Fruit fly (Drosophila melanogaster) whole organism, adult: Measurements from ENCODE around the gene CG5567.

Experiments used
- CG11617 ChIP-seq: fragments of 200-800 bp; sonication (Bioruptor generic); optimal IDR thresholded peaks from 2 replicates; lab custom pipeline; 2017; ENCODE audit warnings: mild to moderate bottlenecking, missing biosample characterization, missing genetic modification reagents, missing genetic modification characterization
- CG12768 ChIP-seq: fragments of 200-800 bp; sonication (Bioruptor generic); optimal IDR thresholded peaks from 2 replicates; lab custom pipeline; 2017; ENCODE audit warnings: missing biosample characterization, missing genetic modification characterization, mild to moderate bottlenecking, moderate library complexity, missing genetic modification reagents
- CG14711 ChIP-seq: fragments of 200-800 bp; sonication (Bioruptor generic); optimal IDR thresholded peaks from 2 replicates; lab custom pipeline; 2018; ENCODE audit warnings: missing biosample characterization, mild to moderate bottlenecking, missing genetic modification characterization, moderate library complexity
- CG1620 ChIP-seq: fragments of 200-800 bp; sonication (Bioruptor generic); optimal IDR thresholded peaks from 2 replicates; lab custom pipeline; 2016; ENCODE audit warnings: missing biosample characterization, missing genetic modification characterization
- CG33017 ChIP-seq: fragments of 200-800 bp; sonication (Bioruptor generic); optimal IDR thresholded peaks from 2 replicates; lab custom pipeline; 2018; ENCODE audit warnings: missing biosample characterization, mild to moderate bottlenecking, missing genetic modification characterization, moderate library complexity
- CG5204 ChIP-seq: fragments of 200-800 bp; sonication (Bioruptor generic); optimal IDR thresholded peaks from 2 replicates; lab custom pipeline; 2016; ENCODE audit warnings: missing biosample characterization, missing genetic modification characterization
- CG7045 ChIP-seq: fragments of 200-800 bp; sonication (Bioruptor generic); optimal IDR thresholded peaks from 2 replicates; lab custom pipeline; 2017; ENCODE audit warnings: missing biosample characterization, mild to moderate bottlenecking, missing genetic modification characterization
- CG7101 ChIP-seq: fragments of 200-800 bp; sonication (Bioruptor generic); optimal IDR thresholded peaks from 2 replicates; lab custom pipeline; 2018; ENCODE audit warnings: missing biosample characterization, mild to moderate bottlenecking, missing genetic modification characterization, moderate library complexity
- Clk ChIP-seq: fragments of 200-800 bp; sonication (Bioruptor generic); optimal IDR thresholded peaks from 2 replicates; lab custom pipeline; 2017; ENCODE audit warnings: missing biosample characterization, missing genetic modification characterization
- Crg-1 ChIP-seq: fragments of 200-800 bp; sonication (Bioruptor generic); optimal IDR thresholded peaks from 2 replicates; lab custom pipeline; 2016; ENCODE audit warnings: missing biosample characterization, missing genetic modification characterization
- Hr96 ChIP-seq: fragments of 200-800 bp; sonication (Bioruptor generic); optimal IDR thresholded peaks from 2 replicates; lab custom pipeline; 2016; ENCODE audit warnings: missing biosample characterization, missing genetic modification characterization
- Mnt ChIP-seq: fragments of 200-800 bp; sonication (Bioruptor generic); optimal IDR thresholded peaks from 2 replicates; lab custom pipeline; 2016; ENCODE audit warnings: missing biosample characterization, mild to moderate bottlenecking, missing genetic modification characterization
- bab1 ChIP-seq: fragments of 200-800 bp; sonication (Bioruptor generic); optimal IDR thresholded peaks from 3 replicates; lab custom pipeline; 2019; ENCODE audit warnings: missing biosample characterization, mild to moderate bottlenecking, missing genetic modification characterization, moderate library complexity
- cic ChIP-seq: fragments of 200-800 bp; sonication (Bioruptor generic); optimal IDR thresholded peaks from 2 replicates; lab custom pipeline; 2017; ENCODE audit warnings: missing biosample characterization, mild to moderate bottlenecking, missing genetic modification characterization, moderate library complexity
- cnc ChIP-seq, 2 experiments: fragments of >200 bp; optimal IDR thresholded peaks; 2 replicates each; lab custom pipeline; 2017
- kay ChIP-seq: fragments of 200-800 bp; sonication (Bioruptor generic); peaks from one replicate; lab custom pipeline; 2016; ENCODE audit warnings: missing biosample characterization, missing genetic modification characterization, borderline replicate concordance
- ovo ChIP-seq: fragments of 200-800 bp; sonication (Bioruptor generic); optimal IDR thresholded peaks from 2 replicates; lab custom pipeline; 2016; ENCODE audit warnings: missing biosample characterization, missing genetic modification characterization
- pad ChIP-seq: fragments of 200-800 bp; sonication (Bioruptor generic); optimal IDR thresholded peaks from 3 replicates; lab custom pipeline; 2017; ENCODE audit warnings: missing biosample characterization, missing genetic modification characterization, mild to moderate bottlenecking, moderate library complexity, missing genetic modification reagents
- tj ChIP-seq: fragments of 200-800 bp; sonication (Bioruptor generic); optimal IDR thresholded peaks from 3 replicates; lab custom pipeline; 2017; ENCODE audit warnings: missing biosample characterization, mild to moderate bottlenecking, missing genetic modification characterization, moderate library complexity
- toe ChIP-seq: fragments of 200-800 bp; sonication (Bioruptor generic); optimal IDR thresholded peaks from 2 replicates; lab custom pipeline; 2016; ENCODE audit warnings: missing biosample characterization, missing genetic modification characterization

The CG5567 gene

dm6 chr3L:17842892-17843703 lies at the start of gene CG5567:
TSS of gene CG5567 (minus strand) at chr3L:17843544.
- TF ChIP-seq bab1 (GFP tag; lab: Kevin White, UChicago) (no peak), CG12768 (GFP tag; lab: Kevin White, UChicago) (peak; percentile 10)

- TF ChIP-seq CG7045 (GFP tag; lab: Kevin White, UChicago) (no peak), Crg-1 (no peak), tj (GFP tag; lab: Kevin White, UChicago) (no peak), CG14711 (tag; lab: Kevin White, UChicago) (no peak), CG11617 (GFP tag; lab: Kevin White, UChicago) (no peak), CG5204 (GFP tag; lab: Kevin White, UChicago) (no peak), toe (GFP tag; lab: Kevin White, UChicago) (no peak), ovo (no peak), pad (GFP tag; lab: Kevin White, UChicago) (no peak), CG33017 (tag; lab: Kevin White, UChicago) (no peak), CG1620 (GFP tag; lab: Kevin White, UChicago) (no peak), CG12768 (GFP tag; lab: Kevin White, UChicago) (no peak), kay (GFP tag; lab: Kevin White, UChicago) (no peak), CG7101 (no peak), cnc (optimal IDR thresholded peaks at IDR 0.05; lab: Kevin White, UChicago) (no peak), Hr96 (no peak), cic (no peak), Clk (GFP tag; lab: Kevin White, UChicago) (no peak), bab1 (GFP tag; lab: Kevin White, UChicago) (no peak)
Observed at dm6 chr3L:17887393-17887792, 44.0 kb upstream of the CG5567 start, which contains the start of gene CG7402. TSS of gene CG7402 (plus strand) at chr3L:17887705.

DNA sequence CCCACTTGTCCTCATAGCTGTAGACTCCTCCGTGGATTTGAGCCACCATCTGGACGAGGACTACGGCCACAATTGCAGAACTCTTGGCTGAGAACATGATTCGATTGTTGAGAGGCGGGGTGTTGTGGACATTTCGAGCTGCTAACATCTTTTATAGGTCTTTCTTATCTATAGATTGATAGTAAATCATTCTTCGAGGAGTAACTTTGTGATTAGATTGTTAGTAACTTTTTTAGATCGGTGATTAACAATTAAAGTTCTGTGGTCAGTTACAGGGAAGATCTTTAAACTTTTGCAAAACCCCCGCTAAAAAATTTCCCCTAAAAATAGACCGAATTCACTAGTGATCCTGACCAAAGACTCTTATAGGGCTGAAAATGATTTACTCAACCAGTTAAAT lies 43.2 kb upstream of the CG5567 start, which contains the start of gene CG16775:
CG16775 (minus strand) TSS at position 101 of the 400 bp plus-strand sequence.
- TF ChIP-seq bab1 (GFP tag; lab: Kevin White, UChicago) (no peak), CG14711 (tag; lab: Kevin White, UChicago) (no peak), CG5204 (GFP tag; lab: Kevin White, UChicago) (no peak), pad (GFP tag; lab: Kevin White, UChicago) (no peak), CG7101 (no peak), CG33017 (tag; lab: Kevin White, UChicago) (no peak), CG11617 (GFP tag; lab: Kevin White, UChicago) (no peak), cnc (optimal IDR thresholded peaks at IDR 0.05; lab: Kevin White, UChicago) (no peak), Clk (GFP tag; lab: Kevin White, UChicago) (no peak), toe (GFP tag; lab: Kevin White, UChicago) (no peak), CG1620 (GFP tag; lab: Kevin White, UChicago) (no peak), kay (GFP tag; lab: Kevin White, UChicago) (no peak)

DNA sequence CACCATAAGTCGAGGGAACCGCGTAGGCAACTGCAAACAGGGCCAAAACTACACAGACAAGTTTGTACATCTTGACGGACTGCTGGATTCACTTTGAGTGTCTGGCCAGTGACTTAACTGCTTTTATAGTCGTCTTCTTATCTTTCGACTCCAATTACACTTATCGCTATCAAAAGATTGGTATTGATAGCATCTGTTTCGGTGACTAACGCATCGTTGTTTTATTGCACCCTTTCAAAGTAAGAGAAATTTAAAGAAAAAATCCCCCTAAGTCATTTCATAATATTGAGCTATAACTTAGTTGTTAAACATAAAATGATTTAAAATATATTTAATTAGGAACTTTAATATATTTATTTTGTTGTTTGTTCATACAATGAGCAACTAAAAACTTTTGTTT lies 40.9 kb upstream of the CG5567 start, which contains the start of gene CG5506:
CG5506 (minus strand) TSS at position 101 of the 400 bp plus-strand sequence.
- TF ChIP-seq tj (GFP tag; lab: Kevin White, UChicago) = no peak
- TF ChIP-seq kay (GFP tag; lab: Kevin White, UChicago) = no peak
- no peak for TF ChIP-seq CG14711 (tag; lab: Kevin White, UChicago)
- TF ChIP-seq CG7045 (GFP tag; lab: Kevin White, UChicago) = no peak
- no peak for TF ChIP-seq CG1620 (GFP tag; lab: Kevin White, UChicago)
- no peak for TF ChIP-seq Clk (GFP tag; lab: Kevin White, UChicago)
- TF ChIP-seq Mnt (GFP tag; lab: Kevin White, UChicago) = no peak
- TF ChIP-seq CG11617 (GFP tag; lab: Kevin White, UChicago) = no peak
- no peak for TF ChIP-seq CG5204 (GFP tag; lab: Kevin White, UChicago)
- no peak for TF ChIP-seq bab1 (GFP tag; lab: Kevin White, UChicago)
- TF ChIP-seq CG33017 (tag; lab: Kevin White, UChicago) = no peak
- TF ChIP-seq pad (GFP tag; lab: Kevin White, UChicago) = no peak
- no peak for TF ChIP-seq ovo
- no peak for TF ChIP-seq cic
- TF ChIP-seq Crg-1 = no peak
- TF ChIP-seq CG7101 = no peak
- no peak for TF ChIP-seq CG12768 (GFP tag; lab: Kevin White, UChicago)
- TF ChIP-seq cnc (optimal IDR thresholded peaks at IDR 0.05; lab: Kevin White, UChicago) = no peak
- no peak for TF ChIP-seq Hr96

- peak; percentile 19 for TF ChIP-seq ovo
- no peak for TF ChIP-seq Crg-1
- TF ChIP-seq Mnt (GFP tag; lab: Kevin White, UChicago) = peak; percentile 11
- TF ChIP-seq CG1620 (GFP tag; lab: Kevin White, UChicago) = no peak
- peak; percentile 13 for TF ChIP-seq CG12768 (GFP tag; lab: Kevin White, UChicago)
- no peak for TF ChIP-seq pad (GFP tag; lab: Kevin White, UChicago)
- no peak for TF ChIP-seq CG7045 (GFP tag; lab: Kevin White, UChicago)
- TF ChIP-seq cnc (optimal IDR thresholded peaks at IDR 0.05; lab: Kevin White, UChicago) = no peak
- TF ChIP-seq kay (GFP tag; lab: Kevin White, UChicago) = peak; percentile 80
Observed at dm6 chr3L:17878781-17879360, 35.5 kb upstream of the CG5567 start, which contains the start of gene CG7408. TSS of gene CG7408 (plus strand) at chr3L:17879096.
